Worm (Caenorhabditis elegans) whole organism, L3 larva: ENCODE data around the gene ZK792.7.

Experiments used
- ZK546.5 ChIP-seq: sonication (generic microtip); optimal IDR thresholded peaks from 2 replicates; lab custom pipeline; 2017; ENCODE audit warnings: missing biosample characterization, missing genetic modification characterization
- nhr-237 ChIP-seq: fragments of 150-350 bp; optimal IDR thresholded peaks from 2 replicates; lab custom pipeline; 2014; ENCODE audit warnings: missing biosample characterization, missing genetic modification characterization
- nhr-28 ChIP-seq: fragments of 150-350 bp; optimal IDR thresholded peaks from 2 replicates; lab custom pipeline; 2014; ENCODE audit warnings: missing biosample characterization, missing genetic modification characterization
- skn-1 ChIP-seq: fragments of 150-350 bp; optimal IDR thresholded peaks from 2 replicates; lab custom pipeline; 2014; ENCODE audit warnings: missing biosample characterization, missing genetic modification characterization
- snpc-4 ChIP-seq: fragments of 150-350 bp; optimal IDR thresholded peaks from 2 replicates; lab custom pipeline; 2014; ENCODE audit warnings: missing biosample characterization, missing genetic modification characterization
- unc-62 ChIP-seq: fragments of 150-350 bp; sonication (generic microtip); optimal IDR thresholded peaks from 4 replicates; lab custom pipeline; 2014; ENCODE audit warnings: missing biosample characterization, missing genetic modification reagents, missing genetic modification characterization

DNA sequence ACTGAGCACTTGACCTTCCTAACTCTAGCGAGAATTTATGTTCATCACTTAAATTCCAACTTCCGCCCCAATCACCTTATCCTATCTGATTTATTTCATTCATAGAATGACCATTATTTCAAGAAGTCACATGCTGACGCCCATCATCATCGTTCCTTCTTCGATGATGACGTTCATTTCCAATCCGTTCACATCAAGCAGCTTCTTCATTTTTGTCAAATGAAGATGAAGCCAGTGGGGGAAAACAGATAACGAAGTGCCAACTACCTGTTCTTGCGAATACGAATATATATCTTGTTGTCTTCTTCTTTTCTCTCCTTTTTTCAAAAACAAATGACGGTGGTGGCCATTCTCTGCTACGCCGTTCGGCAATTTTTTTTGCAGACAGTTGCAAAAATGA lies 7.6 kb downstream of the ZK792.7 start:
- no peak for TF ChIP-seq snpc-4 (tag; lab: Kevin White, UChicago)
- TF ChIP-seq nhr-28: no peak
- TF ChIP-seq skn-1: no peak
- TF ChIP-seq nhr-237: no peak
- no peak for TF ChIP-seq unc-62 (GFP tag; lab: Kevin White, UChicago)
- TF ChIP-seq ZK546.5 (tag; lab: Kevin White, UChicago): no peak
